Fruit fly (Drosophila melanogaster) whole organism, pupa: ENCODE measurements around the gene par-6.

Experiments
- CG10348 ChIP-seq: fragments of 200-800 bp; sonication (Bioruptor generic); IDR thresholded peaks from 2 replicates; pipeline ENCODE4 v1.3.6; 2022; ENCODE audit warnings: missing biosample characterization, missing genetic modification characterization
- CG12605 ChIP-seq: fragments of 200-800 bp; sonication (Bioruptor generic); IDR thresholded peaks from 2 replicates; pipeline ENCODE4 v1.3.6; 2022; ENCODE audit warnings: missing biosample characterization, missing genetic modification characterization
- CG13204 ChIP-seq: fragments of 200-800 bp; sonication (Bioruptor generic); optimal IDR thresholded peaks from 2 replicates; lab custom pipeline; 2018; ENCODE audit warnings: missing biosample characterization, mild to moderate bottlenecking, missing genetic modification characterization, moderate library complexity
- CG14655 ChIP-seq: fragments of 200-800 bp; sonication (Bioruptor generic); optimal IDR thresholded peaks from 3 replicates; lab custom pipeline; 2017; ENCODE audit warnings: mild to moderate bottlenecking, missing biosample characterization, missing genetic modification reagents, missing genetic modification characterization
- CG15710 ChIP-seq: fragments of 200-800 bp; sonication (Bioruptor generic); optimal IDR thresholded peaks from 2 replicates; lab custom pipeline; 2018; ENCODE audit warnings: missing biosample characterization, mild to moderate bottlenecking, missing genetic modification characterization, moderate library complexity
- CG17806 ChIP-seq: fragments of 200-800 bp; sonication (Bioruptor generic); optimal IDR thresholded peaks from 2 replicates; lab custom pipeline; 2018; ENCODE audit warnings: missing biosample characterization, mild to moderate bottlenecking, missing genetic modification characterization, moderate library complexity
- CG32121 ChIP-seq: fragments of 200-800 bp; sonication (Bioruptor generic); IDR thresholded peaks from 2 replicates; pipeline ENCODE4 v1.3.6; 2022; ENCODE audit warnings: missing biosample characterization, missing genetic modification characterization
- CG34367 ChIP-seq: fragments of 200-800 bp; sonication (Bioruptor generic); optimal IDR thresholded peaks from 2 replicates; lab custom pipeline; 2018; ENCODE audit warnings: missing biosample characterization, mild to moderate bottlenecking, missing genetic modification characterization
- CG4496 ChIP-seq: fragments of 200-800 bp; sonication (Bioruptor generic); IDR thresholded peaks from 3 replicates; pipeline ENCODE4 v1.3.6; 2022; ENCODE audit warnings: missing biosample characterization, missing genetic modification characterization
- CG8159 ChIP-seq: fragments of 200-800 bp; sonication (Bioruptor generic); optimal IDR thresholded peaks from 3 replicates; lab custom pipeline; 2018; ENCODE audit warnings: missing biosample characterization, mild to moderate bottlenecking, missing genetic modification characterization, moderate library complexity
- CG8301 ChIP-seq: fragments of 200-800 bp; sonication (Bioruptor generic); optimal IDR thresholded peaks from 2 replicates; lab custom pipeline; 2018; ENCODE audit warnings: missing biosample characterization, mild to moderate bottlenecking, missing genetic modification characterization
- CG9948 ChIP-seq: fragments of 200-800 bp; sonication (Bioruptor generic); optimal IDR thresholded peaks from 2 replicates; lab custom pipeline; 2018; ENCODE audit warnings: missing biosample characterization, mild to moderate bottlenecking, missing genetic modification characterization, moderate library complexity
- D1 ChIP-seq: fragments of 200-800 bp; sonication (Bioruptor generic); optimal IDR thresholded peaks from 2 replicates; lab custom pipeline; 2018; ENCODE audit warnings: missing biosample characterization, mild to moderate bottlenecking, missing genetic modification characterization, moderate library complexity
- EcR ChIP-seq: fragments of 200-800 bp; sonication (Bioruptor generic); optimal IDR thresholded peaks from 3 replicates; lab custom pipeline; 2019; ENCODE audit warnings: missing biosample characterization, missing genetic modification characterization, mild to moderate bottlenecking, moderate library complexity, missing genetic modification reagents
- Ets98B ChIP-seq: fragments of 200-800 bp; sonication (Bioruptor generic); IDR thresholded peaks from 2 replicates; pipeline ENCODE4 v1.3.6; 2022; ENCODE audit warnings: missing biosample characterization, missing genetic modification characterization
- Pif1A ChIP-seq: fragments of 200-800 bp; sonication (Bioruptor generic); optimal IDR thresholded peaks from 3 replicates; lab custom pipeline; 2016; ENCODE audit warnings: missing biosample characterization, missing genetic modification characterization
- Pif1B ChIP-seq: fragments of 200-800 bp; sonication (Bioruptor generic); optimal IDR thresholded peaks from 3 replicates; lab custom pipeline; 2016; ENCODE audit warnings: missing biosample characterization, missing genetic modification characterization
- Snoo ChIP-seq: fragments of 200-800 bp; sonication (Bioruptor generic); optimal IDR thresholded peaks from 3 replicates; lab custom pipeline; 2017; ENCODE audit warnings: missing biosample characterization, mild to moderate bottlenecking, missing genetic modification characterization, inconsistent platforms
- fd96Ca ChIP-seq: fragments of 200-800 bp; sonication (Bioruptor generic); IDR thresholded peaks from 3 replicates; pipeline ENCODE4 v1.3.6; 2022; ENCODE audit warnings: missing biosample characterization, missing genetic modification characterization
- gl ChIP-seq: fragments of 200-800 bp; sonication (Bioruptor generic); optimal IDR thresholded peaks from 2 replicates; lab custom pipeline; 2018; ENCODE audit warnings: missing biosample characterization, mild to moderate bottlenecking, missing genetic modification characterization
- rn ChIP-seq: fragments of 200-800 bp; sonication (Bioruptor generic); IDR thresholded peaks from 2 replicates; pipeline ENCODE4 v1.3.6; 2022; ENCODE audit warnings: missing biosample characterization, missing genetic modification characterization

The par-6 gene

dm6 chrX:17702738-17703570, at the start of gene par-6, which contains the start of gene CG8188:
Gene par-6 (plus strand): TSS chrX:17703352.
Gene CG8188 (minus strand): TSS chrX:17703024.
- TF ChIP-seq EcR (GFP tag; lab: Kevin White, UChicago): no peak
- TF ChIP-seq Snoo: peak; percentile 79
- TF ChIP-seq D1 (tag; lab: Kevin White, UChicago): no peak
- peak; percentile 85 for TF ChIP-seq CG12605 (GFP tag; lab: Robert Waterston, UW)
- TF ChIP-seq Pif1B (GFP tag; lab: Kevin White, UChicago): peak; percentile 90
- TF ChIP-seq CG9948: peak; percentile 72
- TF ChIP-seq CG8301 (tag; lab: Kevin White, UChicago): peak; percentile 76
- TF ChIP-seq CG13204 (GFP tag; lab: Kevin White, UChicago): peak; percentile 41
- peak; percentile 30; the same call in 1 of the 2 replicates for TF ChIP-seq CG10348 (GFP tag; lab: Robert Waterston, UW)
- peak; percentile 92 for TF ChIP-seq CG4496 (GFP tag; lab: Robert Waterston, UW)
- TF ChIP-seq CG14655: no peak
- TF ChIP-seq fd96Ca (GFP tag; lab: Robert Waterston, UW): peak; percentile 93
- peak; percentile 73 for TF ChIP-seq CG34367 (tag; lab: Kevin White, UChicago)
- peak; percentile 87 for TF ChIP-seq Ets98B
- TF ChIP-seq CG17806: peak; percentile 74
- TF ChIP-seq rn (GFP tag; lab: Robert Waterston, UW): peak; percentile 71; the same call in 1 of the 2 replicates
- TF ChIP-seq Pif1A (GFP tag; lab: Kevin White, UChicago): peak; percentile 91
- peak; percentile 82 for TF ChIP-seq CG15710 (tag; lab: Kevin White, UChicago)
- TF ChIP-seq gl (tag; lab: Kevin White, UChicago): peak; percentile 54
- TF ChIP-seq CG8159 (tag; lab: Kevin White, UChicago): peak; percentile 81
- TF ChIP-seq CG32121 (GFP tag; lab: Robert Waterston, UW): peak; percentile 70
- TF ChIP-seq, all 21 proteins: peak for 18

dm6 chrX:17656501-17656900, 46.7 kb upstream of the par-6 start, which contains the start of gene IntS2:
Gene IntS2 (minus strand): TSS chrX:17656818.
- TF ChIP-seq CG12605 (GFP tag; lab: Robert Waterston, UW) (peak; percentile 33; the same call in 1 of the 2 replicates), CG8301 (tag; lab: Kevin White, UChicago) (no peak)

dm6 chrX:17657050-17657696, 46.0 kb upstream of the par-6 start, which contains the start of gene beta-Spec:
Gene beta-Spec (plus strand): TSS chrX:17657372.
- TF ChIP-seq CG32121 (GFP tag; lab: Robert Waterston, UW) (no peak), CG12605 (GFP tag; lab: Robert Waterston, UW) (no peak), rn (GFP tag; lab: Robert Waterston, UW) (no peak), Pif1B (GFP tag; lab: Kevin White, UChicago) (no peak), CG4496 (GFP tag; lab: Robert Waterston, UW) (0 out of 3 replicates have a peak, but pooled peaks have one; percentile 26), Ets98B (no peak)

dm6 chrX:17657716-17658115, 45.4 kb upstream of the par-6 start:
- no peak for TF ChIP-seq Pif1A (GFP tag; lab: Kevin White, UChicago)
- no peak for TF ChIP-seq Pif1B (GFP tag; lab: Kevin White, UChicago)
- no peak for TF ChIP-seq D1 (tag; lab: Kevin White, UChicago)
- TF ChIP-seq CG17806: no peak
- TF ChIP-seq, all 21 proteins: peak for 0

- TF ChIP-seq Pif1A (GFP tag; lab: Kevin White, UChicago) (no peak), CG17806 (no peak), CG12605 (GFP tag; lab: Robert Waterston, UW) (peak; percentile 41; the same call in 1 of the 2 replicates), fd96Ca (GFP tag; lab: Robert Waterston, UW) (0 out of 3 replicates have a peak, but pooled peaks have one; percentile 21), EcR (GFP tag; lab: Kevin White, UChicago) (peak; percentile 49)
Observed at dm6 chrX:17658207-17659118, 44.7 kb upstream of the par-6 start.

- TF ChIP-seq Snoo (no peak), gl (tag; lab: Kevin White, UChicago) (no peak), CG4496 (GFP tag; lab: Robert Waterston, UW) (no peak), CG32121 (GFP tag; lab: Robert Waterston, UW) (no peak), EcR (GFP tag; lab: Kevin White, UChicago) (no peak)
Observed at dm6 chrX:17659119-17659452, 44.1 kb upstream of the par-6 start.
